Worm (Caenorhabditis elegans) whole organism, late embryonic: Measurements from ENCODE around the gene H39E20.1.

Experiments
- C38D4.7 ChIP-seq: fragments of 200-800 bp; sonication (Bioruptor generic); optimal IDR thresholded peaks from 2 replicates; lab custom pipeline; 2018; ENCODE audit warnings: mild to moderate bottlenecking, missing genetic modification characterization, moderate library complexity, missing compliant biosample characterization
- F13H6.1 ChIP-seq: sonication (generic microtip); optimal IDR thresholded peaks from 2 replicates; lab custom pipeline; 2016; ENCODE audit warnings: missing genetic modification characterization, missing compliant biosample characterization
- Y22D7AL.16 ChIP-seq: sonication (generic microtip); optimal IDR thresholded peaks from 2 replicates; lab custom pipeline; 2016; ENCODE audit warnings: missing genetic modification characterization, missing compliant biosample characterization
- ahr-1 ChIP-seq: sonication (generic microtip); optimal IDR thresholded peaks from 2 replicates; lab custom pipeline; 2016; ENCODE audit warnings: missing genetic modification characterization, missing compliant biosample characterization
- ama-1 ChIP-seq: fragments of 150-350 bp; optimal IDR thresholded peaks from 2 replicates; lab custom pipeline; 2014
- ceh-14 ChIP-seq: sonication (generic microtip); optimal IDR thresholded peaks from 2 replicates; lab custom pipeline; 2016; ENCODE audit warnings: missing genotype, missing genetic modification characterization, missing compliant biosample characterization
- ceh-19 ChIP-seq: fragments of 200-800 bp; sonication (Bioruptor generic); optimal IDR thresholded peaks from 2 replicates; lab custom pipeline; 2018; ENCODE audit warnings: mild to moderate bottlenecking, missing genetic modification characterization, missing compliant biosample characterization
- ceh-22 ChIP-seq: sonication (generic microtip); optimal IDR thresholded peaks from 2 replicates; lab custom pipeline; 2017; ENCODE audit warnings: missing biosample characterization, missing genetic modification characterization
- ceh-24 ChIP-seq: sonication (generic microtip); optimal IDR thresholded peaks from 2 replicates; lab custom pipeline; 2016; ENCODE audit warnings: mild to moderate bottlenecking, missing genetic modification characterization, missing compliant biosample characterization
- ceh-31 ChIP-seq: sonication (generic microtip); optimal IDR thresholded peaks from 2 replicates; lab custom pipeline; 2016; ENCODE audit warnings: missing genetic modification characterization, missing compliant biosample characterization
- ceh-48 ChIP-seq: sonication (generic microtip); optimal IDR thresholded peaks from 2 replicates; lab custom pipeline; 2016; ENCODE audit warnings: missing genetic modification characterization, inconsistent platforms, missing compliant biosample characterization
- che-1 ChIP-seq: sonication (generic microtip); optimal IDR thresholded peaks from 2 replicates; lab custom pipeline; 2016; ENCODE audit warnings: mild to moderate bottlenecking, missing genetic modification characterization, missing compliant biosample characterization
- dmd-4 ChIP-seq: sonication (generic microtip); optimal IDR thresholded peaks from 2 replicates; lab custom pipeline; 2016; ENCODE audit warnings: borderline replicate concordance, missing genetic modification characterization, missing compliant biosample characterization
- dve-1 ChIP-seq: sonication (generic microtip); optimal IDR thresholded peaks from 2 replicates; lab custom pipeline; 2017; ENCODE audit warnings: antibody characterized with exemption, mild to moderate bottlenecking, missing genetic modification characterization, missing compliant biosample characterization
- elt-4 ChIP-seq: sonication (generic microtip); optimal IDR thresholded peaks from 2 replicates; lab custom pipeline; 2016; ENCODE audit warnings: missing genetic modification characterization, missing compliant biosample characterization
- ets-4 ChIP-seq: sonication (generic microtip); optimal IDR thresholded peaks from 2 replicates; lab custom pipeline; 2016; ENCODE audit warnings: missing genetic modification characterization, missing compliant biosample characterization
- gmeb-2 ChIP-seq: sonication (generic microtip); optimal IDR thresholded peaks from 2 replicates; lab custom pipeline; 2016; ENCODE audit warnings: missing genetic modification characterization, inconsistent platforms, missing compliant biosample characterization
- hlh-6 ChIP-seq: sonication (generic microtip); optimal IDR thresholded peaks from 2 replicates; lab custom pipeline; 2016; ENCODE audit warnings: missing genotype, missing genetic modification characterization, missing compliant biosample characterization
- lin-11 ChIP-seq: fragments of 200-800 bp; sonication (Bioruptor generic); optimal IDR thresholded peaks from 2 replicates; lab custom pipeline; 2018; ENCODE audit warnings: mild to moderate bottlenecking, missing genetic modification characterization, missing compliant biosample characterization
- mec-3 ChIP-seq: sonication (generic microtip); optimal IDR thresholded peaks from 2 replicates; lab custom pipeline; 2016; ENCODE audit warnings: borderline replicate concordance, missing genetic modification characterization, missing compliant biosample characterization
- nhr-11 ChIP-seq: fragments of 150-350 bp; optimal IDR thresholded peaks from 2 replicates; lab custom pipeline; 2014; ENCODE audit warnings: missing biosample characterization, missing genetic modification characterization
- nhr-232 ChIP-seq: sonication (generic microtip); optimal IDR thresholded peaks from 2 replicates; lab custom pipeline; 2016; ENCODE audit warnings: missing genetic modification characterization, missing compliant biosample characterization
- odd-2 ChIP-seq: sonication (generic microtip); optimal IDR thresholded peaks from 2 replicates; lab custom pipeline; 2017; ENCODE audit warnings: antibody characterized with exemption, mild to moderate bottlenecking, missing genetic modification characterization, missing compliant biosample characterization
- pag-3 ChIP-seq: sonication (generic microtip); optimal IDR thresholded peaks from 2 replicates; lab custom pipeline; 2016; ENCODE audit warnings: missing compliant biosample characterization, missing genetic modification characterization, borderline replicate concordance
- pha-2 ChIP-seq: sonication (generic microtip); optimal IDR thresholded peaks from 2 replicates; lab custom pipeline; 2017; ENCODE audit warnings: mild to moderate bottlenecking, missing genetic modification characterization, missing compliant biosample characterization
- pha-4 ChIP-seq: fragments of 150-350 bp; optimal IDR thresholded peaks from 2 replicates; lab custom pipeline; 2018; ENCODE audit warnings: missing biosample characterization, missing genetic modification reagents, missing genetic modification characterization
- ref-2 ChIP-seq: sonication (generic microtip); optimal IDR thresholded peaks from 2 replicates; lab custom pipeline; 2016; ENCODE audit warnings: missing genetic modification characterization, missing compliant biosample characterization
- rnt-1 ChIP-seq: sonication (generic microtip); optimal IDR thresholded peaks from 2 replicates; lab custom pipeline; 2016; ENCODE audit warnings: missing genetic modification characterization, missing compliant biosample characterization
- sox-4 ChIP-seq: sonication (generic microtip); optimal IDR thresholded peaks from 2 replicates; lab custom pipeline; 2017; ENCODE audit warnings: mild to moderate bottlenecking, missing genetic modification characterization, inconsistent platforms, missing compliant biosample characterization
- tbx-7 ChIP-seq: sonication (generic microtip); optimal IDR thresholded peaks from 2 replicates; lab custom pipeline; 2016; ENCODE audit warnings: missing genotype, missing genetic modification characterization, missing compliant biosample characterization
- ttx-3 ChIP-seq: sonication (generic microtip); optimal IDR thresholded peaks from 2 replicates; lab custom pipeline; 2016; ENCODE audit warnings: missing genetic modification reagents, missing genetic modification characterization, missing compliant biosample characterization
- unc-42 ChIP-seq: sonication (generic microtip); optimal IDR thresholded peaks from 2 replicates; lab custom pipeline; 2016; ENCODE audit warnings: missing genotype, missing genetic modification characterization, missing compliant biosample characterization
- unc-55 ChIP-seq: sonication (generic microtip); optimal IDR thresholded peaks from 2 replicates; lab custom pipeline; 2017; ENCODE audit warnings: missing biosample characterization, missing genetic modification reagents, missing genetic modification characterization
- unc-86 ChIP-seq: sonication (generic microtip); optimal IDR thresholded peaks from 2 replicates; lab custom pipeline; 2016; ENCODE audit warnings: missing genetic modification characterization, missing compliant biosample characterization

H39E20.1 gene

ce11 chrX:1446593-1447141, 49.3 kb upstream of the H39E20.1 start, which contains the start of gene zfp-3 (continued):
- TF ChIP-seq ceh-14 (tag; lab: Kevin White, UChicago): peak; percentile 64
- no peak for TF ChIP-seq nhr-11 (tag; lab: Kevin White, UChicago)
- TF ChIP-seq hlh-6 (tag; lab: Kevin White, UChicago): no peak
- peak; percentile 25 for TF ChIP-seq unc-86
- TF ChIP-seq pha-2 (tag; lab: Kevin White, UChicago): peak; percentile 31
- no peak for TF ChIP-seq ceh-24 (tag; lab: Kevin White, UChicago)
- TF ChIP-seq ceh-22 (tag; lab: Kevin White, UChicago): no peak
- peak; percentile 40 for TF ChIP-seq dmd-4 (tag; lab: Kevin White, UChicago)
- no peak for TF ChIP-seq odd-2 (tag; lab: Kevin White, UChicago)
- TF ChIP-seq rnt-1 (tag; lab: Kevin White, UChicago): peak; percentile 67
- no peak for TF ChIP-seq tbx-7
- no peak for TF ChIP-seq pag-3 (tag; lab: Kevin White, UChicago)
- TF ChIP-seq ceh-31 (tag; lab: Kevin White, UChicago): peak; percentile 90
- peak; percentile 73 for TF ChIP-seq ets-4
- no peak for TF ChIP-seq Y22D7AL.16 (tag; lab: Kevin White, UChicago)
- TF ChIP-seq F13H6.1 (tag; lab: Kevin White, UChicago): peak; percentile 82
- TF ChIP-seq elt-4 (tag; lab: Kevin White, UChicago): no peak
- peak; percentile 91 for TF ChIP-seq dve-1 (tag; lab: Kevin White, UChicago)
- TF ChIP-seq C38D4.7 (GFP tag; lab: Kevin White, UChicago): no peak
- TF ChIP-seq sox-4: no peak
- peak; percentile 86 for TF ChIP-seq ref-2
- peak; percentile 83 for TF ChIP-seq ceh-48 (tag; lab: Kevin White, UChicago)
- peak; percentile 25 for TF ChIP-seq nhr-232 (tag; lab: Kevin White, UChicago)
- no peak for TF ChIP-seq ceh-19
- TF ChIP-seq unc-42 (tag; lab: Kevin White, UChicago): peak; percentile 76
- no peak for TF ChIP-seq pha-4 (tag; lab: Kevin White, UChicago)
- TF ChIP-seq ttx-3 (tag; lab: Kevin White, UChicago): no peak

DNA sequence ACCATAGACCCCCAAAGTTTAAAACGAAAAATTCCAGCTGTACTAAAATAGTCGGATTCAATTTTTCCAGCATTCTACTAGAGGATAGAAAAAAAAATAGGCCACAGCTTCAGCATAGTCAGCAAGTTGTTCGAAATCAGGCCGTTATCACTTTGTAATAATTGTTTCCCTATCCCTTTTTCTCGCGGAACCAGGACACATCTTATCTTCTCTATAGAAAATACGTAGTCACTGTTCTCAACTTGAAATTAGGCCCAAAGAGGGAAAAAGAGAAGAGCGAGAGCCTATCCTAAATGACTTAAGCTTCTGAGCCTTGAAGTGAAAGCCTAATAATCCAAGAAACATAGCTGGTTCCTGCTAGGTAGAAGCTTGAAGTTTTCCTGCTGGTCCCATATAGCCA, 48.3 kb upstream of the H39E20.1 start:
- TF ChIP-seq ama-1: peak; percentile 2
- no peak for TF ChIP-seq mec-3 (tag; lab: Kevin White, UChicago)
- TF ChIP-seq pha-4 (tag; lab: Kevin White, UChicago): no peak
- TF ChIP-seq gmeb-2: no peak
- TF ChIP-seq, all 69 proteins: peak for 1

- peak; percentile 3 for TF ChIP-seq Y22D7AL.16 (tag; lab: Kevin White, UChicago)
- TF ChIP-seq elt-4 (tag; lab: Kevin White, UChicago): no peak
- no peak for TF ChIP-seq ahr-1 (tag; lab: Kevin White, UChicago)
- no peak for TF ChIP-seq unc-55
- no peak for TF ChIP-seq lin-11 (tag; lab: Kevin White, UChicago)
- TF ChIP-seq che-1 (tag; lab: Kevin White, UChicago): no peak
- TF ChIP-seq, all 69 proteins: peak for 1
These were observed 46.3 kb upstream of the H39E20.1 start for ce11 chrX:1443556-1444243.

DNA sequence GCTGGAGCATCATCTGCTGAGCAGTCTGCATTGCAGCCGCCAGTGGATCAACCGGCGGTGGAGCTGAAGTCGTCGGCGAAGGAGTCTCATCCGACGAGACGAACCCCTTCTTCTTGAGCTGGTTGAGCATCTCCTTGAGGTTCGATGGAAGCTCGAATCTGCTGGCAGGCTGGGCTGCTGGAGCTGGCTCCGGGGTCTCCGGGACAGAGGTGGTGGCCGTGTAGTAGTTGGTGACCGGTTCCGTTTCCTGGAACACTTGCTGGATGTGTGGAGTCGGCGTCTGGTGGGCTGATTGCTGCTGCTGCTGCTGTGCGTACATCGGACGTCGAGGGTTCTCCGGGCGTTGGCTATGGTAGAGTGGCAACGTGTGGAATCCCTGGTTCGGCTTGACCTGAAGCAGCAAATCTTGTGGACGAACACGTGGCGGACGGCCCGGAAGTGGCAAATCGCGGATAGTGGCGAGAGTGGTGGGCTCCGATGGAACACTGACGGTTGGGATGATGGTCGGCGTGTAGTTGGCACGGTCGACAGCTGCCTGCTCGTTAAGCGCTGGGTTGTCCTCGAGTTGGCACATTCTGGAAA, 44.3 kb upstream of the H39E20.1 start:
- TF ChIP-seq pha-2 (tag; lab: Kevin White, UChicago) (no peak), elt-4 (tag; lab: Kevin White, UChicago) (peak; percentile 41)
